Worm (Caenorhabditis elegans): Measurements from ENCODE around the gene F26A1.3.

The F26A1.3 gene

ce11 chrIII:4863127-4863526 is 36.4 kb downstream of the F26A1.3 start, which contains the start of gene coq-8:
TSS of gene coq-8 (plus strand) at chrIII:4863427.
- TF ChIP-seq sox-4 (tag; optimal IDR thresholded peaks at IDR 0.05) (no peak), hlh-8 (tag; optimal IDR thresholded peaks at IDR 0.05) (no peak)

DNA sequence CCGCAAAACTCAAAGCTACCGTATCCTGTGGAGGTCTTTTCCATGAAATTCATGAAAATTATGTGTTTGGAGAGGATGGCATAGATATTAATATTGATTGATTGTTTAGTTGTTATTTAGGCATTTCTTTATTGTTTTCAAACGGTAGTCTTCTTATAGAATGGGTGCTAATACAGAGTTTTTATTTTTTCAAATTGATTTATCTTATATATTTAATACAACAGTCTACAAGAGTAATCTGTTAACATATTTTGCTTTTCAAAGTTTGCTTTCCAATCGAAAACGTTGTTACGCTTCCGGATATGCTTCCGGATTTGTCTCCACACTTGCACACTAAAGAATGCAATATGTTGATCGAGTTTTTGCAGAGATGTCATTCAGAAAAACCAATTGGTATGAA is 40.1 kb downstream of the F26A1.3 start, which contains the start of gene C35D10.17:
TSS of gene C35D10.17 (plus strand) at position 301 of the 400 bp plus-strand sequence.
- TF ChIP-seq F13H6.1 (tag; optimal IDR thresholded peaks at IDR 0.05): no peak
- no peak for TF ChIP-seq ceh-48 (tag; optimal IDR thresholded peaks at IDR 0.05)
- TF ChIP-seq K02D7.2 (tag; optimal IDR thresholded peaks at IDR 0.05): no peak
- no peak for TF ChIP-seq eyg-1 (tag; optimal IDR thresholded peaks at IDR 0.05)

- TF ChIP-seq gmeb-2 (tag; optimal IDR thresholded peaks at IDR 0.05) (no peak), tbx-7 (tag; optimal IDR thresholded peaks at IDR 0.05) (no peak), nfya-1 (tag; optimal IDR thresholded peaks at IDR 0.05) (no peak), npax-4 (tag; optimal IDR thresholded peaks at IDR 0.05) (no peak), ref-2 (tag; optimal IDR thresholded peaks at IDR 0.05) (no peak), fax-1 (tag; optimal IDR thresholded peaks at IDR 0.05) (no peak), ceh-34 (tag; optimal IDR thresholded peaks at IDR 0.05) (no peak), ets-4 (tag; optimal IDR thresholded peaks at IDR 0.05) (no peak), dve-1 (tag; optimal IDR thresholded peaks at IDR 0.05) (no peak), sox-4 (tag; optimal IDR thresholded peaks at IDR 0.05) (no peak), unc-86 (tag; optimal IDR thresholded peaks at IDR 0.05) (no peak), hlh-15 (tag; optimal IDR thresholded peaks at IDR 0.05) (no peak), unc-3 (GFP tag; conservative IDR thresholded peaks at IDR 0.05) (no peak), unc-3 (tag; optimal IDR thresholded peaks at IDR 0.05) (no peak)
Observed at ce11 chrIII:4868643-4869042, 41.9 kb downstream of the F26A1.3 start, which contains the start of the genes msd-4 and C35D10.3. TSS of gene msd-4 (minus strand) at chrIII:4868743. TSS of gene C35D10.3 (plus strand) at chrIII:4868921.

ce11 chrIII:4870478-4870877 is 43.8 kb downstream of the F26A1.3 start, which contains the start of gene gipc-1:
TSS of gene gipc-1 (plus strand) at chrIII:4870778.
- TF ChIP-seq tbx-2 (tag; optimal IDR thresholded peaks at IDR 0.05) (no peak), hlh-30 (tag; optimal IDR thresholded peaks at IDR 0.05; ENCODE audit: insufficient read depth) (no peak), pax-1 (tag; optimal IDR thresholded peaks at IDR 0.05) (no peak), ceh-30 (tag; optimal IDR thresholded peaks at IDR 0.05) (no peak), elt-2 (tag; optimal IDR thresholded peaks at IDR 0.05) (no peak), ceh-48 (tag; optimal IDR thresholded peaks at IDR 0.05) (no peak)

ce11 chrIII:4873395-4873794 is 46.7 kb downstream of the F26A1.3 start:
- TF ChIP-seq nhr-11 (tag; optimal IDR thresholded peaks at IDR 0.05) (no peak), ceh-6 (GFP tag; optimal IDR thresholded peaks at IDR 0.05) (no peak), nhr-232 (tag; optimal IDR thresholded peaks at IDR 0.05) (no peak), ama-1 (optimal IDR thresholded peaks at IDR 0.05) (no peak), ceh-2 (tag; optimal IDR thresholded peaks at IDR 0.05) (no peak), eyg-1 (tag; optimal IDR thresholded peaks at IDR 0.05) (no peak), tbx-2 (tag; optimal IDR thresholded peaks at IDR 0.05) (no peak), ceh-30 (tag; optimal IDR thresholded peaks at IDR 0.05) (no peak), sdc-2 (tag; optimal IDR thresholded peaks at IDR 0.05) (no peak), unc-86 (tag; optimal IDR thresholded peaks at IDR 0.05) (no peak), ceh-22 (tag; optimal IDR thresholded peaks at IDR 0.05) (no peak), pag-3 (tag; optimal IDR thresholded peaks at IDR 0.05; ENCODE audit: borderline replicate concordance) (no peak), ceh-24 (tag; optimal IDR thresholded peaks at IDR 0.05) (no peak), pax-1 (tag; optimal IDR thresholded peaks at IDR 0.05) (no peak), rnt-1 (tag; optimal IDR thresholded peaks at IDR 0.05) (no peak), K09A11.1 (tag; optimal IDR thresholded peaks at IDR 0.05; ENCODE audit: insufficient read depth) (no peak), ceh-31 (tag; optimal IDR thresholded peaks at IDR 0.05) (no peak), hlh-6 (tag; optimal IDR thresholded peaks at IDR 0.05) (no peak)
